Worm (Caenorhabditis elegans) whole organism, L2 larva: ENCODE measurements around the gene srd-1.
A peak's percentile ranks its signal among the peaks of the same experiment; 100 is the strongest.

Experiments
- C34F6.9 ChIP-seq: fragments of 150-350 bp; optimal IDR thresholded peaks from 2 replicates; lab custom pipeline; 2014; ENCODE audit warnings: missing biosample characterization, missing genetic modification characterization
- F13H6.1 ChIP-seq: sonication (generic microtip); optimal IDR thresholded peaks from 2 replicates; lab custom pipeline; 2016; ENCODE audit warnings: missing genetic modification characterization, missing compliant biosample characterization
- R02D3.7 ChIP-seq: fragments of 150-350 bp; optimal IDR thresholded peaks from 2 replicates; lab custom pipeline; 2014; ENCODE audit warnings: missing biosample characterization, missing genetic modification characterization
- Y55F3AM.14 ChIP-seq: fragments of 200-800 bp; sonication (Bioruptor generic); optimal IDR thresholded peaks from 2 replicates; lab custom pipeline; 2018; ENCODE audit warnings: mild to moderate bottlenecking, missing genetic modification characterization, missing compliant biosample characterization
- ZK546.5 ChIP-seq: sonication (generic microtip); optimal IDR thresholded peaks from 2 replicates; lab custom pipeline; 2017; ENCODE audit warnings: missing biosample characterization, missing genetic modification characterization
- aly-2 ChIP-seq: fragments of 150-350 bp; optimal IDR thresholded peaks from 2 replicates; lab custom pipeline; 2014; ENCODE audit warnings: missing biosample characterization, missing genetic modification characterization
- ama-1 ChIP-seq: fragments of 150-350 bp; optimal IDR thresholded peaks from 2 replicates; lab custom pipeline; 2018; ENCODE audit warnings: inconsistent platforms
- blmp-1 ChIP-seq: sonication (generic microtip); optimal IDR thresholded peaks from 2 replicates; lab custom pipeline; 2017; ENCODE audit warnings: missing genetic modification characterization, mild to moderate bottlenecking, missing compliant biosample characterization, antibody characterized with exemption, moderate library complexity; ENCODE audit not compliant: insufficient read depth
- ceh-16 ChIP-seq: fragments of 150-350 bp; optimal IDR thresholded peaks from 2 replicates; lab custom pipeline; 2014; ENCODE audit warnings: missing biosample characterization, missing genetic modification characterization
- ceh-82 ChIP-seq: fragments of 150-350 bp; optimal IDR thresholded peaks from 2 replicates; lab custom pipeline; 2014; ENCODE audit warnings: missing biosample characterization, missing genetic modification characterization
- crh-2 ChIP-seq: sonication (generic microtip); optimal IDR thresholded peaks from 2 replicates; lab custom pipeline; 2017; ENCODE audit warnings: missing biosample characterization, missing genetic modification characterization
- dmd-4 ChIP-seq: sonication (generic microtip); optimal IDR thresholded peaks from 2 replicates; lab custom pipeline; 2017; ENCODE audit warnings: missing biosample characterization, missing genetic modification characterization
- egl-27 ChIP-seq: sonication (generic microtip); optimal IDR thresholded peaks from 3 replicates; lab custom pipeline; 2017; ENCODE audit warnings: missing biosample characterization, missing genetic modification reagents, missing genetic modification characterization
- elt-1 ChIP-seq: fragments of 150-350 bp; optimal IDR thresholded peaks from 2 replicates; lab custom pipeline; 2014; ENCODE audit warnings: missing biosample characterization, missing genetic modification characterization
- elt-3 ChIP-seq: sonication (generic microtip); optimal IDR thresholded peaks from 2 replicates; lab custom pipeline; 2017; ENCODE audit warnings: missing biosample characterization, missing genetic modification characterization
- fos-1 ChIP-seq: fragments of 150-350 bp; optimal IDR thresholded peaks from 2 replicates; lab custom pipeline; 2014; ENCODE audit warnings: missing biosample characterization, missing genetic modification characterization
- gmeb-1 ChIP-seq: fragments of 150-350 bp; optimal IDR thresholded peaks from 2 replicates; lab custom pipeline; 2014; ENCODE audit warnings: missing biosample characterization, missing genetic modification characterization
- lin-11 ChIP-seq: fragments of 150-350 bp; sonication (generic microtip); optimal IDR thresholded peaks from 2 replicates; lab custom pipeline; 2014; ENCODE audit warnings: missing biosample characterization, missing genetic modification characterization, inconsistent platforms, mixed read lengths
- lin-13 ChIP-seq: fragments of 150-350 bp; optimal IDR thresholded peaks from 2 replicates; lab custom pipeline; 2014; ENCODE audit warnings: missing biosample characterization, missing genetic modification reagents, missing genetic modification characterization
- lin-39 ChIP-seq: fragments of 150-350 bp; optimal IDR thresholded peaks from 2 replicates; lab custom pipeline; 2014; ENCODE audit warnings: missing biosample characterization, missing genetic modification reagents, missing genetic modification characterization
- lsy-2 ChIP-seq, 2 experiments: fragments of 150-350 bp in 1 of 2; sonication (generic microtip) in 1 of 2; optimal IDR thresholded peaks; 2 replicates each; lab custom pipeline; 2014 to 2017; ENCODE audit warnings: missing biosample characterization in 2 of 2, missing genetic modification characterization in 2 of 2
- mab-5 ChIP-seq: fragments of 150-350 bp; optimal IDR thresholded peaks from 2 replicates; lab custom pipeline; 2014; ENCODE audit warnings: missing biosample characterization, missing genetic modification characterization
- mbf-1 ChIP-seq: sonication (generic microtip); optimal IDR thresholded peaks from 2 replicates; lab custom pipeline; 2017; ENCODE audit warnings: missing biosample characterization, missing genetic modification characterization
- mdl-1 ChIP-seq, 2 experiments: fragments of 150-350 bp in 1 of 2; sonication (generic microtip) in 1 of 2; optimal IDR thresholded peaks; 2 replicates each; lab custom pipeline; 2017; ENCODE audit warnings: missing biosample characterization in 2 of 2, missing genetic modification characterization in 2 of 2
- nhr-10 ChIP-seq: sonication (generic microtip); optimal IDR thresholded peaks from 2 replicates; lab custom pipeline; 2017; ENCODE audit warnings: missing biosample characterization, missing genetic modification characterization
- nhr-11 ChIP-seq: fragments of 150-350 bp; optimal IDR thresholded peaks from 2 replicates; lab custom pipeline; 2014; ENCODE audit warnings: missing biosample characterization, missing genetic modification characterization
- nhr-12 ChIP-seq: fragments of 150-350 bp; optimal IDR thresholded peaks from 2 replicates; lab custom pipeline; 2014; ENCODE audit warnings: missing biosample characterization, missing genetic modification characterization
- nhr-129 ChIP-seq: fragments of 150-350 bp; optimal IDR thresholded peaks from 2 replicates; lab custom pipeline; 2014; ENCODE audit warnings: missing biosample characterization, missing genetic modification characterization
- nhr-21 ChIP-seq: fragments of 150-350 bp; optimal IDR thresholded peaks from 2 replicates; lab custom pipeline; 2014; ENCODE audit warnings: missing biosample characterization, missing genetic modification characterization
- nhr-237 ChIP-seq: fragments of 150-350 bp; optimal IDR thresholded peaks from 2 replicates; lab custom pipeline; 2014; ENCODE audit warnings: missing biosample characterization, missing genetic modification characterization
- nhr-25 ChIP-seq: fragments of 150-350 bp; sonication (generic microtip); optimal IDR thresholded peaks from 3 replicates; lab custom pipeline; 2014; ENCODE audit warnings: missing biosample characterization, missing genetic modification characterization
- nhr-6 ChIP-seq: fragments of 150-350 bp; optimal IDR thresholded peaks from 2 replicates; lab custom pipeline; 2014; ENCODE audit warnings: missing biosample characterization, missing genetic modification characterization
- nhr-77 ChIP-seq: fragments of 150-350 bp; optimal IDR thresholded peaks from 2 replicates; lab custom pipeline; 2014; ENCODE audit warnings: missing biosample characterization, missing genetic modification characterization
- peb-1 ChIP-seq: fragments of 150-350 bp; optimal IDR thresholded peaks from 2 replicates; lab custom pipeline; 2014; ENCODE audit warnings: missing biosample characterization, missing genetic modification characterization
- sem-4 ChIP-seq: fragments of 150-350 bp; optimal IDR thresholded peaks from 2 replicates; lab custom pipeline; 2014; ENCODE audit warnings: missing biosample characterization, missing genetic modification reagents, missing genetic modification characterization
- skn-1 ChIP-seq: sonication (generic microtip); optimal IDR thresholded peaks from 2 replicates; lab custom pipeline; 2017; ENCODE audit warnings: missing biosample characterization, missing genetic modification characterization
- sma-3 ChIP-seq: sonication (generic microtip); optimal IDR thresholded peaks from 2 replicates; lab custom pipeline; 2016; ENCODE audit warnings: missing genetic modification reagents, missing genetic modification characterization, missing compliant biosample characterization
- sma-9 ChIP-seq, 2 experiments: fragments of 150-350 bp in 1 of 2; sonication (generic microtip) in 1 of 2; optimal IDR thresholded peaks; 2 replicates each; lab custom pipeline; 2014 to 2016; ENCODE audit warnings: missing genetic modification characterization in 2 of 2, mild to moderate bottlenecking in 1 of 2, missing biosample characterization in 1 of 2, missing compliant biosample characterization in 1 of 2, missing genetic modification reagents in 1 of 2, moderate library complexity in 1 of 2
- snpc-4 ChIP-seq: fragments of 150-350 bp; optimal IDR thresholded peaks from 2 replicates; lab custom pipeline; 2014; ENCODE audit warnings: missing biosample characterization, missing genetic modification characterization
- unc-39 ChIP-seq: fragments of 150-350 bp; optimal IDR thresholded peaks from 2 replicates; lab custom pipeline; 2014; ENCODE audit warnings: missing biosample characterization, missing genetic modification characterization
- unc-55 ChIP-seq: fragments of 150-350 bp; sonication (generic microtip); optimal IDR thresholded peaks from 3 replicates; lab custom pipeline; 2014; ENCODE audit warnings: missing biosample characterization, missing genetic modification reagents, missing genetic modification characterization
- unc-62 ChIP-seq: fragments of 150-350 bp; optimal IDR thresholded peaks from 2 replicates; lab custom pipeline; 2014; ENCODE audit warnings: missing biosample characterization, missing genetic modification reagents, missing genetic modification characterization
- zag-1 ChIP-seq: fragments of 150-350 bp; optimal IDR thresholded peaks from 2 replicates; lab custom pipeline; 2014; ENCODE audit warnings: missing biosample characterization, missing genetic modification characterization
- ztf-11 ChIP-seq: sonication (generic microtip); optimal IDR thresholded peaks from 2 replicates; lab custom pipeline; 2017; ENCODE audit warnings: missing biosample characterization, missing genetic modification characterization
- ztf-4 ChIP-seq: fragments of 150-350 bp; optimal IDR thresholded peaks from 2 replicates; lab custom pipeline; 2014; ENCODE audit warnings: missing biosample characterization, missing genetic modification characterization

The srd-1 gene

ce11 chrII:10172436-10172973 lies 10.0 kb downstream of the srd-1 start, which contains the start of gene wbp-11:
TSS of gene wbp-11 (plus strand) at chrII:10172923.
- TF ChIP-seq C34F6.9 (tag; lab: Kevin White, UChicago) (peak; percentile 49), nhr-129 (tag; lab: Kevin White, UChicago) (peak; percentile 38), unc-62 (GFP tag; lab: Kevin White, UChicago) (no peak), lsy-2 (tag; optimal IDR thresholded peaks at IDR 0.05; lab: Kevin White, UChicago) (peak in 1 of 2 experiments; percentile 53), sma-9 (GFP tag; optimal IDR thresholded peaks at IDR 0.05; lab: Kevin White, UChicago) (peak; percentile 0), sma-9 (tag; optimal IDR thresholded peaks at IDR 0.05; lab: Kevin White, UChicago) (no peak), unc-55 (GFP tag; lab: Kevin White, UChicago) (peak; percentile 51), elt-3 (no peak), ZK546.5 (tag; lab: Kevin White, UChicago) (no peak), crh-2 (tag; lab: Kevin White, UChicago) (peak; percentile 16)

DNA sequence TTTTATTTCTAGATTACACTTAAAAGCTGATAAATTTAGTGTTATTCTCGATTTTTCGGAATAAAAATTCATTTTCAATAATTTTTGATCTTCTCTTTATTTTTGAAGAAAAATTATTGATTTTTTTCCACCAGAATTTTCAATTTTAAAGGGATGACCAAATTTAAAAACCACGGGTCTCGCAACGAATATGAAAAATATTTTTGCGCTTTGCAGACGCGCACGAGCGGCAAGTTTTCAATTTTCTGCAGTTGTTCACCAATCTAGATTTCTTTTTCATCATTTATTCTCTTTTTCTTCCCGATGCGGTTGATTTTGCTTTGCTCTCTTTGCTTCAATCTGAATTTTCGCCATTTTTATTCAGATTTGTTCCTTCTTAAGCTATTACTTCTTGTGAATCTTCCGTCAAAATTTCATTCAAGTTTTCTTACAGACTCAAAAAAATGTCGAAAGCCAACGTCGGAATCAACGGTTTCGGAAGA lies 11.7 kb downstream of the srd-1 start, which contains the start of gene gpd-4:
TSS of gene gpd-4 (plus strand) at position 432 of the 482 bp plus-strand sequence.
- TF ChIP-seq elt-1 (no peak), lin-13 (no peak), elt-3 (no peak)

- peak; percentile 71 for TF ChIP-seq nhr-129 (tag; lab: Kevin White, UChicago)
- TF ChIP-seq nhr-237, result no peak
- no peak for TF ChIP-seq ceh-82 (tag; lab: Kevin White, UChicago)
- TF ChIP-seq fos-1 (tag; lab: Kevin White, UChicago), result peak; percentile 33
- no peak for TF ChIP-seq mab-5
- peak; percentile 30 for TF ChIP-seq ama-1 (lab: Kevin White, UChicago)
- no peak for TF ChIP-seq skn-1 (tag; lab: Kevin White, UChicago)
- TF ChIP-seq dmd-4 (tag; lab: Kevin White, UChicago), result no peak
- TF ChIP-seq nhr-21 (tag; lab: Kevin White, UChicago), result peak; percentile 55
- TF ChIP-seq aly-2 (tag; lab: Kevin White, UChicago), result no peak
- TF ChIP-seq unc-39 (tag; lab: Kevin White, UChicago), result peak; percentile 82
- TF ChIP-seq nhr-25 (tag; lab: Kevin White, UChicago), result no peak
- no peak for TF ChIP-seq elt-1
- peak in 1 of 2 experiments; percentile 36 for TF ChIP-seq mdl-1 (tag; optimal IDR thresholded peaks at IDR 0.05; lab: Kevin White, UChicago)
- no peak for TF ChIP-seq ceh-16 (tag; lab: Kevin White, UChicago)
- TF ChIP-seq nhr-12 (tag; lab: Kevin White, UChicago), result no peak
- no peak for TF ChIP-seq gmeb-1 (tag; lab: Kevin White, UChicago)
- no peak for TF ChIP-seq unc-62 (GFP tag; lab: Kevin White, UChicago)
- TF ChIP-seq nhr-10 (tag; lab: Kevin White, UChicago), result peak; percentile 5
- no peak for TF ChIP-seq nhr-11 (tag; lab: Kevin White, UChicago)
- TF ChIP-seq peb-1, result no peak
- no peak for TF ChIP-seq nhr-6 (tag; lab: Kevin White, UChicago)
- no peak for TF ChIP-seq blmp-1 (tag; lab: Kevin White, UChicago)
- TF ChIP-seq sma-3, result peak; percentile 13
- TF ChIP-seq lin-13, result peak; percentile 49
- no peak for TF ChIP-seq mbf-1 (tag; lab: Kevin White, UChicago)
- TF ChIP-seq R02D3.7, result no peak
- TF ChIP-seq ztf-4 (tag; lab: Kevin White, UChicago), result peak; percentile 56
- TF ChIP-seq F13H6.1 (tag; lab: Kevin White, UChicago), result peak; percentile 61
- no peak for TF ChIP-seq lin-39 (tag; lab: Kevin White, UChicago)
- TF ChIP-seq elt-3, result no peak
- TF ChIP-seq ZK546.5 (tag; lab: Kevin White, UChicago), result no peak
- peak; percentile 53 for TF ChIP-seq sma-9 (GFP tag; optimal IDR thresholded peaks at IDR 0.05; lab: Kevin White, UChicago)
- TF ChIP-seq sma-9 (tag; optimal IDR thresholded peaks at IDR 0.05; lab: Kevin White, UChicago), result no peak
- peak; percentile 76 for TF ChIP-seq unc-55 (GFP tag; lab: Kevin White, UChicago)
- no peak for TF ChIP-seq sem-4
- peak; percentile 48 for TF ChIP-seq egl-27
- TF ChIP-seq Y55F3AM.14, result peak; percentile 38
- TF ChIP-seq lin-11 (tag; lab: Kevin White, UChicago), result peak; percentile 63
- peak; percentile 59 for TF ChIP-seq crh-2 (tag; lab: Kevin White, UChicago)
- no peak for TF ChIP-seq nhr-77 (tag; lab: Kevin White, UChicago)
- no peak for TF ChIP-seq snpc-4 (tag; lab: Kevin White, UChicago)
- peak; percentile 27 to 65 for TF ChIP-seq lsy-2 (tag; optimal IDR thresholded peaks at IDR 0.05; lab: Kevin White, UChicago)
- peak; percentile 12 for TF ChIP-seq ztf-11 (tag; lab: Kevin White, UChicago)
- TF ChIP-seq zag-1 (tag; lab: Kevin White, UChicago), result peak; percentile 43
Observed at ce11 chrII:10168905-10169782, 13.4 kb downstream of the srd-1 start, which contains the start of gene daf-19. TSS of gene daf-19 (minus strand) at chrII:10169346.
